Fruit fly (Drosophila melanogaster) whole organism, embryonic: ENCODE data around the gene CG4020.

Experiments used
- Atf6 ChIP-seq: fragments of 200-800 bp; sonication (Bioruptor generic); IDR thresholded peaks from 2 replicates; pipeline ENCODE4 v1.3.6; 2022; ENCODE audit warnings: missing biosample characterization, missing genetic modification characterization
- Bdp1 ChIP-seq: fragments of 200-800 bp; sonication (Bioruptor generic); optimal IDR thresholded peaks from 3 replicates; lab custom pipeline; 2016; ENCODE audit warnings: missing biosample characterization, missing genetic modification characterization
- CG10654 ChIP-seq: fragments of 200-800 bp; sonication (Bioruptor generic); optimal IDR thresholded peaks from 2 replicates; lab custom pipeline; 2016; ENCODE audit warnings: missing biosample characterization, missing genetic modification characterization
- CG12071 ChIP-seq: fragments of 200-800 bp; sonication (Bioruptor generic); optimal IDR thresholded peaks from 3 replicates; lab custom pipeline; 2018; ENCODE audit warnings: missing biosample characterization, mild to moderate bottlenecking, missing genetic modification characterization
- CG1233 ChIP-seq: fragments of 200-800 bp; sonication (Bioruptor generic); optimal IDR thresholded peaks from 4 replicates; lab custom pipeline; 2018; ENCODE audit warnings: missing biosample characterization, mild to moderate bottlenecking, missing genetic modification characterization
- CG12942 ChIP-seq: fragments of 200-800 bp; sonication (Bioruptor generic); optimal IDR thresholded peaks from 3 replicates; lab custom pipeline; 2016; ENCODE audit warnings: missing biosample characterization, missing genetic modification characterization
- CG14965 ChIP-seq: fragments of 200-800 bp; sonication (Bioruptor generic); optimal IDR thresholded peaks from 2 replicates; lab custom pipeline; 2016; ENCODE audit warnings: missing biosample characterization, missing genetic modification characterization, borderline replicate concordance
- CG17568 ChIP-seq: fragments of 200-800 bp; sonication (Bioruptor generic); optimal IDR thresholded peaks from 2 replicates; lab custom pipeline; 2018; ENCODE audit warnings: missing biosample characterization, mild to moderate bottlenecking, missing genetic modification characterization, moderate library complexity
- CG2678 ChIP-seq: fragments of 200-800 bp; sonication (Bioruptor generic); optimal IDR thresholded peaks from 3 replicates; lab custom pipeline; 2019; ENCODE audit warnings: missing biosample characterization, mild to moderate bottlenecking, missing genetic modification characterization, moderate library complexity
- CG33213 ChIP-seq: fragments of 200-800 bp; sonication (Bioruptor generic); optimal IDR thresholded peaks from 3 replicates; lab custom pipeline; 2016; ENCODE audit warnings: missing biosample characterization, missing genetic modification characterization
- CG4328 ChIP-seq: fragments of 200-800 bp; sonication (Bioruptor generic); optimal IDR thresholded peaks from 3 replicates; lab custom pipeline; 2017; ENCODE audit warnings: missing biosample characterization, missing genetic modification reagents, missing genetic modification characterization
- CG4730 ChIP-seq: fragments of 200-800 bp; sonication (Bioruptor generic); IDR thresholded peaks from 2 replicates; pipeline ENCODE4 v1.3.6; 2022; ENCODE audit warnings: missing biosample characterization, missing genetic modification characterization
- CG5953 ChIP-seq: fragments of 200-800 bp; sonication (Bioruptor generic); IDR thresholded peaks from 2 replicates; pipeline ENCODE4 v1.3.6; 2022; ENCODE audit warnings: missing biosample characterization, missing genetic modification characterization
- CG6791 ChIP-seq: fragments of 200-800 bp; sonication (Bioruptor generic); IDR thresholded peaks from 3 replicates; pipeline ENCODE4 v1.3.6; 2022; ENCODE audit warnings: missing biosample characterization, missing genetic modification characterization; ENCODE audit not compliant: partially characterized antibody
- CG9215 ChIP-seq: fragments of 200-800 bp; sonication (Bioruptor generic); IDR thresholded peaks from 2 replicates; pipeline ENCODE4 v1.3.6; 2022; ENCODE audit warnings: missing biosample characterization, missing genetic modification characterization
- CG9727 ChIP-seq: fragments of 200-800 bp; sonication (Bioruptor generic); optimal IDR thresholded peaks from 3 replicates; lab custom pipeline; 2017; ENCODE audit warnings: missing biosample characterization, mild to moderate bottlenecking, missing genetic modification characterization
- CTCF ChIP-seq: fragments of 200-800 bp; sonication (Bioruptor generic); optimal IDR thresholded peaks from 2 replicates; lab custom pipeline; 2017; ENCODE audit warnings: missing biosample characterization, mild to moderate bottlenecking, missing genetic modification characterization, moderate library complexity
- D19A ChIP-seq: fragments of 200-800 bp; optimal IDR thresholded peaks from 3 replicates; lab custom pipeline; 2019; ENCODE audit warnings: missing biosample characterization, mild to moderate bottlenecking, missing genetic modification characterization, moderate library complexity
- Dll ChIP-seq: fragments of 200-800 bp; sonication (Bioruptor generic); IDR thresholded peaks from 4 replicates; pipeline ENCODE4 v1.3.6; 2022; ENCODE audit warnings: missing biosample characterization, missing genetic modification characterization; ENCODE audit not compliant: partially characterized antibody
- Ets97D ChIP-seq: fragments of 200-800 bp; sonication (Bioruptor generic); optimal IDR thresholded peaks from 3 replicates; lab custom pipeline; 2016; ENCODE audit warnings: missing biosample characterization, missing genetic modification characterization
- Fer1 ChIP-seq: fragments of 200-800 bp; sonication (Bioruptor generic); optimal IDR thresholded peaks from 2 replicates; lab custom pipeline; 2017; ENCODE audit warnings: missing biosample characterization, mild to moderate bottlenecking, missing genetic modification characterization
- Hr78 ChIP-seq, 2 experiments: fragments of 200-800 bp in 1 of 2; fragments of >200 bp in 1 of 2; sonication (Bioruptor generic) in 1 of 2; optimal IDR thresholded peaks; 2 replicates each; lab custom pipeline; 2017 to 2019; ENCODE audit warnings: missing biosample characterization in 2 of 2, missing genetic modification characterization in 2 of 2, mild to moderate bottlenecking in 1 of 2, moderate library complexity in 1 of 2
- Pdp1 ChIP-seq, 2 experiments: fragments of 200-800 bp; sonication (Bioruptor generic); optimal IDR thresholded peaks; 3 replicates each; lab custom pipeline; 2016; ENCODE audit warnings: missing biosample characterization in 2 of 2, missing genetic modification characterization in 2 of 2, mild to moderate bottlenecking in 1 of 2, moderate library complexity in 1 of 2
- Ravus ChIP-seq: fragments of 200-800 bp; sonication (Bioruptor generic); IDR thresholded peaks from 2 replicates; pipeline ENCODE4 v1.3.6; 2022; ENCODE audit warnings: missing biosample characterization, missing genetic modification characterization
- Sry-β ChIP-seq: fragments of 200-800 bp; sonication (Bioruptor generic); optimal IDR thresholded peaks from 2 replicates; lab custom pipeline; 2018; ENCODE audit warnings: missing biosample characterization, mild to moderate bottlenecking, missing genetic modification characterization, moderate library complexity
- Sry-δ ChIP-seq: fragments of 200-800 bp; sonication (Bioruptor generic); optimal IDR thresholded peaks from 2 replicates; lab custom pipeline; 2016; ENCODE audit warnings: missing biosample characterization, missing genetic modification characterization
- Xrp1 ChIP-seq: fragments of 200-800 bp; sonication (Bioruptor generic); IDR thresholded peaks from 2 replicates; pipeline ENCODE4 v1.3.6; 2022; ENCODE audit warnings: missing biosample characterization, missing genetic modification characterization
- chinmo ChIP-seq: fragments of 200-800 bp; sonication (Bioruptor generic); IDR thresholded peaks from 4 replicates; pipeline ENCODE4 v1.3.6; 2022; ENCODE audit warnings: missing biosample characterization, missing genetic modification characterization; ENCODE audit not compliant: partially characterized antibody
- danr ChIP-seq: fragments of 200-800 bp; sonication (Bioruptor generic); IDR thresholded peaks from 2 replicates; pipeline ENCODE4 v1.3.6; 2022; ENCODE audit warnings: missing biosample characterization, missing genetic modification characterization
- exex ChIP-seq: fragments of 200-800 bp; sonication (Bioruptor generic); optimal IDR thresholded peaks from 4 replicates; lab custom pipeline; 2018; ENCODE audit warnings: missing biosample characterization, mild to moderate bottlenecking, missing genetic modification characterization, moderate library complexity
- fu2 ChIP-seq: fragments of 200-800 bp; sonication (Bioruptor generic); optimal IDR thresholded peaks from 2 replicates; lab custom pipeline; 2016; ENCODE audit warnings: missing biosample characterization, missing genetic modification characterization
- gem ChIP-seq: fragments of 200-800 bp; sonication (Bioruptor generic); optimal IDR thresholded peaks from 2 replicates; lab custom pipeline; 2019; ENCODE audit warnings: missing biosample characterization, mild to moderate bottlenecking, missing genetic modification characterization, moderate library complexity
- grau ChIP-seq: fragments of 200-800 bp; optimal IDR thresholded peaks from 3 replicates; lab custom pipeline; 2019; ENCODE audit warnings: missing biosample characterization, mild to moderate bottlenecking, missing genetic modification characterization, moderate library complexity
- grn ChIP-seq: fragments of 200-800 bp; sonication (Bioruptor generic); optimal IDR thresholded peaks from 3 replicates; lab custom pipeline; 2017; ENCODE audit warnings: missing biosample characterization, missing genetic modification characterization
- ken ChIP-seq: fragments of 200-800 bp; sonication (Bioruptor generic); IDR thresholded peaks from 3 replicates; pipeline ENCODE4 v1.3.6; 2022; ENCODE audit warnings: missing biosample characterization, missing genetic modification characterization
- kni ChIP-seq: fragments of 200-800 bp; sonication (Bioruptor generic); optimal IDR thresholded peaks from 3 replicates; lab custom pipeline; 2017; ENCODE audit warnings: mild to moderate bottlenecking, missing biosample characterization, missing genetic modification reagents, missing genetic modification characterization
- lov ChIP-seq, 2 experiments: fragments of 200-800 bp in 1 of 2; fragments of >200 bp in 1 of 2; sonication (Bioruptor generic) in 1 of 2; IDR thresholded peaks in 1 of 2; optimal IDR thresholded peaks in 1 of 2; 2 replicates in 1 of 2; 3 replicates in 1 of 2; pipeline versions ENCODE4 v1.3.6 to Lab custom; 2017 to 2022; ENCODE audit warnings: missing biosample characterization in 1 of 2, missing genetic modification characterization in 1 of 2
- oc ChIP-seq: fragments of 200-800 bp; sonication (Bioruptor generic); optimal IDR thresholded peaks from 2 replicates; lab custom pipeline; 2018; ENCODE audit warnings: missing biosample characterization, mild to moderate bottlenecking, missing genetic modification characterization, moderate library complexity
- pho ChIP-seq: fragments of 200-800 bp; sonication (Bioruptor generic); optimal IDR thresholded peaks from 2 replicates; lab custom pipeline; 2016; ENCODE audit warnings: missing biosample characterization, missing genetic modification characterization
- phol ChIP-seq: fragments of 200-800 bp; sonication (Bioruptor generic); optimal IDR thresholded peaks from 3 replicates; lab custom pipeline; 2018; ENCODE audit warnings: missing biosample characterization, mild to moderate bottlenecking, missing genetic modification characterization, moderate library complexity
- row ChIP-seq: fragments of 200-800 bp; sonication (Bioruptor generic); IDR thresholded peaks from 3 replicates; pipeline ENCODE4 v1.3.6; 2022; ENCODE audit warnings: missing biosample characterization, missing genetic modification characterization
- sens-2 ChIP-seq: fragments of 200-800 bp; sonication (Bioruptor generic); IDR thresholded peaks from 2 replicates; pipeline ENCODE4 v1.3.6; 2022; ENCODE audit warnings: missing biosample characterization, missing genetic modification characterization
- shn ChIP-seq: fragments of 200-800 bp; sonication (Bioruptor generic); optimal IDR thresholded peaks from 3 replicates; lab custom pipeline; 2016; ENCODE audit warnings: missing biosample characterization, missing genetic modification characterization
- slp2 ChIP-seq: fragments of 200-800 bp; sonication (Bioruptor generic); optimal IDR thresholded peaks from 2 replicates; lab custom pipeline; 2016; ENCODE audit warnings: missing biosample characterization, missing genetic modification characterization
- ssp ChIP-seq: fragments of 200-800 bp; sonication (Bioruptor generic); IDR thresholded peaks from 2 replicates; pipeline ENCODE4 v1.3.6; 2022; ENCODE audit warnings: missing biosample characterization, missing genetic modification characterization
- toy ChIP-seq: fragments of 200-800 bp; sonication (Bioruptor generic); IDR thresholded peaks from 2 replicates; pipeline ENCODE4 v1.3.6; 2022; ENCODE audit warnings: missing biosample characterization, missing genetic modification characterization
- usp ChIP-seq: fragments of >200 bp; optimal IDR thresholded peaks from 2 replicates; lab custom pipeline; 2017; ENCODE audit warnings: missing biosample characterization, missing genetic modification characterization
- wdn ChIP-seq: fragments of 200-800 bp; sonication (Bioruptor generic); IDR thresholded peaks from 2 replicates; pipeline ENCODE4 v1.3.6; 2022; ENCODE audit warnings: missing biosample characterization, missing genetic modification characterization

The CG4020 gene

dm6 chrX:5955207-5955679, 49.7 kb downstream of the CG4020 start, which contains the start of gene CG6067 (continued):
- no peak for TF ChIP-seq kni
- TF ChIP-seq usp (GFP tag; lab: Kevin White, UChicago) = no peak
- no peak for TF ChIP-seq Ets97D (GFP tag; lab: Kevin White, UChicago)
- no peak for TF ChIP-seq gem
- TF ChIP-seq ssp (GFP tag; lab: Robert Waterston, UW) = no peak
- no peak for TF ChIP-seq CG1233 (GFP tag; lab: Kevin White, UChicago)
- TF ChIP-seq grau (tag; lab: Kevin White, UChicago) = no peak
- TF ChIP-seq CG9215 (GFP tag; lab: Robert Waterston, UW) = no peak
- peak; percentile 85 for TF ChIP-seq exex (tag; lab: Kevin White, UChicago)
- TF ChIP-seq Pdp1 (GFP tag; optimal IDR thresholded peaks at IDR 0.05; lab: Kevin White, UChicago) = peak in 1 of 2 experiments; percentile 15
- 0 out of 4 replicates have a peak, but pooled peaks have one; percentile 60 for TF ChIP-seq chinmo
- TF ChIP-seq CG4328 (GFP tag; lab: Kevin White, UChicago) = no peak
- no peak for TF ChIP-seq CG5953 (GFP tag; lab: Robert Waterston, UW)
- TF ChIP-seq CG12071 (GFP tag; lab: Kevin White, UChicago) = no peak
- no peak for TF ChIP-seq Bdp1
- TF ChIP-seq D19A (tag; lab: Kevin White, UChicago) = no peak
- no peak for TF ChIP-seq CG4730 (GFP tag; lab: Robert Waterston, UW)
- TF ChIP-seq CG33213 (GFP tag; lab: Kevin White, UChicago) = no peak
- no peak for TF ChIP-seq wdn (GFP tag; lab: Robert Waterston, UW)
- TF ChIP-seq phol = no peak
- TF ChIP-seq, all 482 proteins: peak for 7

- TF ChIP-seq pho (GFP tag; lab: Kevin White, UChicago) (no peak), Fer1 (no peak), CG12942 (no peak), exex (tag; lab: Kevin White, UChicago) (peak; percentile 41), CG14965 (GFP tag; lab: Kevin White, UChicago) (no peak), Hr78 (GFP tag; optimal IDR thresholded peaks at IDR 0.05; lab: Kevin White, UChicago) (peak in 1 of 2 experiments; percentile 30), Xrp1 (no peak), CG2678 (tag; lab: Kevin White, UChicago) (no peak), shn (no peak), CTCF (GFP tag; lab: Kevin White, UChicago) (peak; percentile 78), row (GFP tag; lab: Robert Waterston, UW) (no peak), CG9727 (GFP tag; lab: Kevin White, UChicago) (no peak), CG9215 (GFP tag; lab: Robert Waterston, UW) (no peak), fu2 (GFP tag; lab: Kevin White, UChicago) (no peak), CG17568 (GFP tag; lab: Kevin White, UChicago) (no peak), CG10654 (GFP tag; lab: Kevin White, UChicago) (no peak), sens-2 (no peak), Atf6 (no peak), Dll (GFP tag; lab: Robert Waterston, UW) (no peak), Ravus (GFP tag; lab: Robert Waterston, UW) (no peak), danr (GFP tag; lab: Robert Waterston, UW) (no peak), CG6791 (GFP tag; lab: Robert Waterston, UW) (no peak), ken (GFP tag; lab: Robert Waterston, UW) (no peak), lov (optimal IDR thresholded peaks at IDR 0.05; lab: Kevin White, UChicago) (no peak), lov (GFP tag; IDR thresholded peaks at IDR 0.05; lab: Robert Waterston, UW) (no peak), slp2 (no peak), Sry-δ (GFP tag; lab: Kevin White, UChicago) (no peak), oc (tag; lab: Kevin White, UChicago) (no peak), grn (peak; percentile 83), Sry-β (GFP tag; lab: Kevin White, UChicago) (no peak), toy (no peak)
Measured at dm6 chrX:5956646-5957441, 51.3 kb downstream of the CG4020 start.
